Worm (Caenorhabditis elegans) whole organism, L1 larva: ENCODE data around the gene C13G5.2.

Experiments
- alr-1 ChIP-seq: fragments of 200-800 bp; sonication (Bioruptor generic); optimal IDR thresholded peaks from 2 replicates; lab custom pipeline; 2018; ENCODE audit warnings: borderline replicate concordance, mild to moderate bottlenecking, missing genetic modification characterization, missing compliant biosample characterization
- elt-3 ChIP-seq, 6 experiments: fragments of 150-350 bp in 1 of 6; sonication (generic microtip); optimal IDR thresholded peaks; 2 replicates each; lab custom pipeline; 2017 to 2018; ENCODE audit warnings: missing biosample characterization in 6 of 6, missing genetic modification characterization in 6 of 6, inconsistent platforms in 1 of 6
- grh-1 ChIP-seq: fragments of 200-800 bp; sonication (Bioruptor generic); IDR thresholded peaks from 2 replicates; pipeline ENCODE4 v1.3.6; 2022; ENCODE audit warnings: missing genetic modification reagents, missing genetic modification characterization, missing compliant biosample characterization
- lin-39 ChIP-seq: fragments of 150-350 bp; optimal IDR thresholded peaks from 2 replicates; lab custom pipeline; 2014; ENCODE audit warnings: missing biosample characterization, missing genetic modification reagents, missing genetic modification characterization
- mdl-1 ChIP-seq, 2 experiments: fragments of 150-350 bp; optimal IDR thresholded peaks; 2 replicates each; lab custom pipeline; 2014 to 2017; ENCODE audit warnings: missing biosample characterization in 2 of 2, missing genetic modification characterization in 2 of 2, inconsistent platforms in 1 of 2
- mep-1 ChIP-seq: fragments of 150-350 bp; optimal IDR thresholded peaks from 2 replicates; lab custom pipeline; 2014; ENCODE audit warnings: missing biosample characterization, missing genetic modification characterization

DNA sequence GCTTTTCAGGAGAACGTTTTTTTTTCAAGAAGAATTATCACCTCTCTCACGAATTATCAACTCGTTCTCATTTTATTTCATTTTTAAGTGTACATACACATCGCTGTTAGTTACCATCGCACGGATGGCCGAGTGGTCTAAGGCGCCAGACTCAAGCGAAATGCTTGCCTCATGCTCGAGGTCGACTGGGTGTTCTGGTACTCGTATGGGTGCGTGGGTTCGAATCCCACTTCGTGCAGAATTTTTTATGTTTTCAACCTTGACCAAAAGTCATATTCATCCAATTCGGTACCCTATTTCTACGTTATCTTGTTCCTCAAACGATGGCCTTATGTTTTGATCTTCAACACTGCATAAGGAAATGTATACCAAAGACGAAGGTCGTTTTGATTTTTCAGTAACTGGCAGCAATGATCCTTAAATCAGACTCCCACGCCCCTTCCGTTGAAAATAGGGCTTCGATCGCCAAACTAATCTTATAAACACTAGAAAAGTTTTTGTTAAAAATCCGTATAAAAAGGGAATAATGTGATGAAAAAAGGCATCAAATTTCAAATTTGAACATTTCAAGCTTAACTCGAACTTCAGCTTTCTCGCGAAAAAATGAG lies 21.0 kb upstream of the C13G5.2 start, which contains the start of gene fip-1:
- TF ChIP-seq grh-1 (GFP tag; lab: Robert Waterston, UW) (no peak), mdl-1 (tag; optimal IDR thresholded peaks at IDR 0.05; lab: Kevin White, UChicago) (no peak), mep-1 (tag; lab: Kevin White, UChicago) (no peak), alr-1 (tag; lab: Kevin White, UChicago) (no peak), lin-39 (tag; lab: Kevin White, UChicago) (no peak), elt-3 (tag; optimal IDR thresholded peaks at IDR 0.05; lab: Kevin White, UChicago) (no peak)
